Worm (Caenorhabditis elegans) whole organism, L4/young adult: ENCODE data around the gene F32D8.4.

Experiments
- W03F9.2 ChIP-seq: fragments of 150-350 bp; optimal IDR thresholded peaks from 2 replicates; lab custom pipeline; 2014; ENCODE audit warnings: missing biosample characterization, missing genetic modification characterization
- dao-5 ChIP-seq: sonication (generic microtip); optimal IDR thresholded peaks from 2 replicates; lab custom pipeline; 2016; ENCODE audit warnings: missing genotype, missing genetic modification characterization, moderate library complexity, missing compliant biosample characterization
- him-1 ChIP-seq: sonication (generic microtip); optimal IDR thresholded peaks from 2 replicates; lab custom pipeline; 2016; ENCODE audit warnings: missing genotype, missing genetic modification reagents, missing genetic modification characterization, missing compliant biosample characterization

- TF ChIP-seq him-1 (tag; lab: Kevin White, UChicago), result no peak
- no peak for TF ChIP-seq dao-5 (tag; lab: Kevin White, UChicago)
- TF ChIP-seq W03F9.2 (tag; lab: Kevin White, UChicago), result no peak
Measured at ce11 chrV:10873190-10873589, 20.2 kb downstream of the F32D8.4 start.
